Worm (Caenorhabditis elegans): ENCODE data around the gene kup-1.

ce11 chrV:11986078-11986869, 54.4 kb downstream of the kup-1 start:
- TF ChIP-seq ztf-11 (tag; optimal IDR thresholded peaks at IDR 0.05): no peak
- no peak for TF ChIP-seq lin-13 (GFP tag; optimal IDR thresholded peaks at IDR 0.05)
- TF ChIP-seq ZK546.5 (tag; optimal IDR thresholded peaks at IDR 0.05): no peak
- TF ChIP-seq unc-62 (GFP tag; optimal IDR thresholded peaks at IDR 0.05): no peak
- no peak for TF ChIP-seq aly-2 (tag; optimal IDR thresholded peaks at IDR 0.05)
- TF ChIP-seq egl-27 (tag; optimal IDR thresholded peaks at IDR 0.05): no peak
- TF ChIP-seq nhr-25 (tag; optimal IDR thresholded peaks at IDR 0.05): no peak
- TF ChIP-seq nhr-12 (tag; optimal IDR thresholded peaks at IDR 0.05): no peak
- TF ChIP-seq ceh-82 (tag; optimal IDR thresholded peaks at IDR 0.05): no peak
- TF ChIP-seq snpc-4 (tag; optimal IDR thresholded peaks at IDR 0.05): no peak

Measured in whole organism, L2 larva.